Worm (Caenorhabditis elegans): ENCODE measurements around the gene gst-8.
A peak's percentile ranks its signal among the peaks of the same experiment; 100 is the strongest.
"Not testable (repeated sequence)": the region's sequence is repeated elsewhere in the genome, so short reads cannot be mapped to it uniquely, and the experiment has no call there.

Gene gst-8

ce11 chrII:4916462-4916861, 33.0 kb downstream of the gst-8 start, which contains the start of gene msp-31:
msp-31 (minus strand) TSS chrII:4916562.
- TF ChIP-seq unc-39, ZK546.5, mbf-1 (tag; optimal IDR thresholded peaks at IDR 0.05): not testable (repeated sequence)

ce11 chrII:4918501-4919021, 35.0 kb downstream of the gst-8 start:
- peak; percentile 65 for TF ChIP-seq sma-3 (GFP tag; optimal IDR thresholded peaks at IDR 0.05)
- TF ChIP-seq ceh-16 (tag; optimal IDR thresholded peaks at IDR 0.05) = no peak
- no peak for TF ChIP-seq lin-39 (tag; optimal IDR thresholded peaks at IDR 0.05)
- no peak for TF ChIP-seq nhr-10 (tag; optimal IDR thresholded peaks at IDR 0.05)
- no peak for TF ChIP-seq lin-11 (tag; optimal IDR thresholded peaks at IDR 0.05)
- TF ChIP-seq peb-1 (tag; optimal IDR thresholded peaks at IDR 0.05) = no peak
- TF ChIP-seq sma-9 (GFP tag; optimal IDR thresholded peaks at IDR 0.05) = peak; percentile 3
- no peak for TF ChIP-seq sma-9 (tag; optimal IDR thresholded peaks at IDR 0.05)
- TF ChIP-seq mdl-1 (tag; optimal IDR thresholded peaks at IDR 0.05) = no peak
- no peak for TF ChIP-seq zag-1 (tag; optimal IDR thresholded peaks at IDR 0.05)
- no peak for TF ChIP-seq unc-62 (GFP tag; optimal IDR thresholded peaks at IDR 0.05)
- TF ChIP-seq Y55F3AM.14 (GFP tag; optimal IDR thresholded peaks at IDR 0.05) = no peak
- TF ChIP-seq snpc-4 (tag; optimal IDR thresholded peaks at IDR 0.05) = no peak
- no peak for TF ChIP-seq unc-39 (tag; optimal IDR thresholded peaks at IDR 0.05)
- TF ChIP-seq egl-27 (tag; optimal IDR thresholded peaks at IDR 0.05) = no peak
- no peak for TF ChIP-seq nhr-129 (tag; optimal IDR thresholded peaks at IDR 0.05)
- no peak for TF ChIP-seq gmeb-1 (tag; optimal IDR thresholded peaks at IDR 0.05)
- no peak for TF ChIP-seq lsy-2 (tag; optimal IDR thresholded peaks at IDR 0.05)
- no peak for TF ChIP-seq lin-13 (GFP tag; optimal IDR thresholded peaks at IDR 0.05)
- no peak for TF ChIP-seq ztf-4 (tag; optimal IDR thresholded peaks at IDR 0.05)
- no peak for TF ChIP-seq nhr-237 (tag; optimal IDR thresholded peaks at IDR 0.05)
- no peak for TF ChIP-seq skn-1 (tag; optimal IDR thresholded peaks at IDR 0.05)
- TF ChIP-seq nhr-25 (tag; optimal IDR thresholded peaks at IDR 0.05) = peak; percentile 43
- no peak for TF ChIP-seq nhr-77 (tag; optimal IDR thresholded peaks at IDR 0.05)

ce11 chrII:4920608-4921007, 37.1 kb downstream of the gst-8 start:
- no peak for TF ChIP-seq ceh-16 (tag; optimal IDR thresholded peaks at IDR 0.05)
- TF ChIP-seq sma-3 (GFP tag; optimal IDR thresholded peaks at IDR 0.05) = peak; percentile 18
- peak; percentile 62 for TF ChIP-seq fos-1 (tag; optimal IDR thresholded peaks at IDR 0.05)

- TF ChIP-seq sem-4 (tag; optimal IDR thresholded peaks at IDR 0.05) (no peak), dmd-4 (tag; optimal IDR thresholded peaks at IDR 0.05) (no peak), nhr-12 (tag; optimal IDR thresholded peaks at IDR 0.05) (no peak)
These were observed 41.2 kb downstream of the gst-8 start for ce11 chrII:4924729-4925128.

ce11 chrII:4925198-4925764, 41.8 kb downstream of the gst-8 start, which contains the start of gene aagr-2:
aagr-2 (minus strand) TSS chrII:4925248.
- TF ChIP-seq fos-1 (tag; optimal IDR thresholded peaks at IDR 0.05) = peak; percentile 93
- peak in 1 of 2 experiments; percentile 47 for TF ChIP-seq mdl-1 (tag; optimal IDR thresholded peaks at IDR 0.05)
- no peak for TF ChIP-seq sem-4 (tag; optimal IDR thresholded peaks at IDR 0.05)
- TF ChIP-seq sma-3 (GFP tag; optimal IDR thresholded peaks at IDR 0.05) = peak; percentile 10
- TF ChIP-seq gmeb-1 (tag; optimal IDR thresholded peaks at IDR 0.05) = peak; percentile 9
- peak; percentile 62 for TF ChIP-seq F13H6.1 (tag; optimal IDR thresholded peaks at IDR 0.05)
- peak; percentile 93 for TF ChIP-seq sma-9 (GFP tag; optimal IDR thresholded peaks at IDR 0.05)
- no peak for TF ChIP-seq sma-9 (tag; optimal IDR thresholded peaks at IDR 0.05)
- TF ChIP-seq ceh-82 (tag; optimal IDR thresholded peaks at IDR 0.05) = no peak
- TF ChIP-seq crh-2 (tag; optimal IDR thresholded peaks at IDR 0.05) = peak; percentile 95
- TF ChIP-seq elt-3 (tag; optimal IDR thresholded peaks at IDR 0.05) = no peak
